Worm (Caenorhabditis elegans) whole organism, L4/young adult: ENCODE results near the gene phf-5.

ENCODE experiments used
- W03F9.2 ChIP-seq: fragments of 150-350 bp; optimal IDR thresholded peaks from 2 replicates; lab custom pipeline; 2014; ENCODE audit warnings: missing biosample characterization, missing genetic modification characterization
- dao-5 ChIP-seq: sonication (generic microtip); optimal IDR thresholded peaks from 2 replicates; lab custom pipeline; 2016; ENCODE audit warnings: missing genotype, missing genetic modification characterization, moderate library complexity, missing compliant biosample characterization
- him-1 ChIP-seq: sonication (generic microtip); optimal IDR thresholded peaks from 2 replicates; lab custom pipeline; 2016; ENCODE audit warnings: missing genotype, missing genetic modification reagents, missing genetic modification characterization, missing compliant biosample characterization

DNA sequence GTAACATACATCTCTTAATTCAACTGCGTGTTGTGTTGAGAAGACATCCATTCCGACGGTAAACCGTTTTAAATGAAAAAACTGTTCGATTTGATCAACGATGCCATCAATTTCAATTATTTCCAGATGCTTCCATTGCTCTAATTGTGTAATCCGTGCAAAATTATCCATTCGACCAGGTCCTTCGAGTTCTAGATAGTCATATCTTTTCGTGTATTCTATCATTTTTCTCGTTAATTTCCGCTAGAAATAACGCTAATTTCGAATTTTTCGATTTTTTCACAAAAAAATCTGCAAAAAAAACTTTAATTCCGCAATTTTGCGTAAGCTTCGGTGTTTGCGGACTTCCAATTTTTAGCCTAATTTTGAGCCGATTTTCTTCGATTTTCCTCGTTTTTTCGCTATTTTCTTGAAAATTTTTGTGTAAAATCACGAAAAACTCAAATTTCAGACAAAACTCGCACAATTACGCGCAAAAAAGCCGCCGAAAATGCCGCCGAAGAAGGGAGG is 29.3 kb upstream of the phf-5 start, which contains the start of the genes fbxa-66 and iffb-1:
- TF ChIP-seq him-1 (tag; lab: Kevin White, UChicago) (no peak), W03F9.2 (tag; lab: Kevin White, UChicago) (no peak), dao-5 (tag; lab: Kevin White, UChicago) (no peak)
